Fruit fly (Drosophila melanogaster) whole organism, embryonic: ENCODE results near the gene CG7296.

Experiments
- Abd-B ChIP-seq: fragments of 200-800 bp; sonication (Bioruptor generic); optimal IDR thresholded peaks from 2 replicates; lab custom pipeline; 2018; ENCODE audit warnings: missing biosample characterization, mild to moderate bottlenecking, missing genetic modification characterization, moderate library complexity
- Ada2b ChIP-seq: fragments of 200-800 bp; sonication (Bioruptor generic); IDR thresholded peaks from 2 replicates; pipeline ENCODE4 v1.3.6; 2022; ENCODE audit warnings: missing biosample characterization, missing genetic modification characterization
- Antp ChIP-seq: fragments of 200-800 bp; sonication (Bioruptor generic); optimal IDR thresholded peaks from 3 replicates; lab custom pipeline; 2016; ENCODE audit warnings: missing biosample characterization, missing genetic modification characterization
- CG10267 ChIP-seq: fragments of 200-800 bp; sonication (Bioruptor generic); optimal IDR thresholded peaks from 2 replicates; lab custom pipeline; 2018; ENCODE audit warnings: missing biosample characterization, mild to moderate bottlenecking, missing genetic modification characterization, moderate library complexity
- CG10654 ChIP-seq: fragments of 200-800 bp; sonication (Bioruptor generic); optimal IDR thresholded peaks from 2 replicates; lab custom pipeline; 2016; ENCODE audit warnings: missing biosample characterization, missing genetic modification characterization
- CG10959 ChIP-seq: fragments of 200-800 bp; sonication (Bioruptor generic); IDR thresholded peaks from 2 replicates; pipeline ENCODE4 v1.3.6; 2022; ENCODE audit warnings: missing biosample characterization, missing genetic modification characterization
- CG11456 ChIP-seq: fragments of 200-800 bp; sonication (Bioruptor generic); IDR thresholded peaks from 3 replicates; pipeline ENCODE4 v1.3.6; 2022; ENCODE audit warnings: missing biosample characterization, missing genetic modification characterization
- CG12104 ChIP-seq: fragments of 200-800 bp; sonication (Bioruptor generic); optimal IDR thresholded peaks from 3 replicates; lab custom pipeline; 2016; ENCODE audit warnings: missing biosample characterization, missing genetic modification characterization
- CG12659 ChIP-seq: fragments of 200-800 bp; sonication (Bioruptor generic); optimal IDR thresholded peaks from 3 replicates; lab custom pipeline; 2017; ENCODE audit warnings: mild to moderate bottlenecking, missing biosample characterization, missing genetic modification reagents, missing genetic modification characterization
- CG13287 ChIP-seq: fragments of 200-800 bp; sonication (Bioruptor generic); IDR thresholded peaks from 2 replicates; pipeline ENCODE4 v1.3.6; 2022; ENCODE audit warnings: missing biosample characterization, missing genetic modification characterization; ENCODE audit not compliant: partially characterized antibody
- CG14965 ChIP-seq: fragments of 200-800 bp; sonication (Bioruptor generic); optimal IDR thresholded peaks from 2 replicates; lab custom pipeline; 2016; ENCODE audit warnings: missing biosample characterization, missing genetic modification characterization, borderline replicate concordance
- CG15011 ChIP-seq: fragments of 200-800 bp; sonication (Bioruptor generic); optimal IDR thresholded peaks from 3 replicates; lab custom pipeline; 2018; ENCODE audit warnings: missing biosample characterization, mild to moderate bottlenecking, missing genetic modification characterization
- CG30020 ChIP-seq: fragments of 200-800 bp; optimal IDR thresholded peaks from 2 replicates; lab custom pipeline; 2019; ENCODE audit warnings: missing biosample characterization, mild to moderate bottlenecking, missing genetic modification characterization, moderate library complexity
- CG43689 ChIP-seq: fragments of 200-800 bp; sonication (Bioruptor generic); IDR thresholded peaks from 2 replicates; pipeline ENCODE4 v1.3.6; 2022; ENCODE audit warnings: missing biosample characterization, missing genetic modification characterization
- CG6654 ChIP-seq: fragments of 200-800 bp; sonication (Bioruptor generic); optimal IDR thresholded peaks from 2 replicates; lab custom pipeline; 2017; ENCODE audit warnings: missing biosample characterization, mild to moderate bottlenecking, missing genetic modification characterization
- CG6683 ChIP-seq: fragments of 200-800 bp; sonication (Bioruptor generic); optimal IDR thresholded peaks from 2 replicates; lab custom pipeline; 2017; ENCODE audit warnings: missing biosample characterization, mild to moderate bottlenecking, missing genetic modification characterization, missing genetic modification reagents
- CG6854 ChIP-seq: fragments of 200-800 bp; sonication (Bioruptor generic); optimal IDR thresholded peaks from 3 replicates; lab custom pipeline; 2017; ENCODE audit warnings: missing biosample characterization, mild to moderate bottlenecking, missing genetic modification characterization
- CG8388 ChIP-seq: fragments of 200-800 bp; sonication (Bioruptor generic); optimal IDR thresholded peaks from 2 replicates; lab custom pipeline; 2019; ENCODE audit warnings: missing biosample characterization, mild to moderate bottlenecking, missing genetic modification characterization, moderate library complexity
- Camta ChIP-seq: fragments of 200-800 bp; sonication (Bioruptor generic); optimal IDR thresholded peaks from 2 replicates; lab custom pipeline; 2016; ENCODE audit warnings: missing biosample characterization, missing genetic modification characterization
- Dref ChIP-seq: fragments of 200-800 bp; sonication (Bioruptor generic); IDR thresholded peaks from 2 replicates; pipeline ENCODE4 v1.3.6; 2022; ENCODE audit warnings: missing biosample characterization, missing genetic modification characterization
- Ets65A ChIP-seq: fragments of 200-800 bp; sonication (Bioruptor generic); peaks from one replicate; lab custom pipeline; 2016; ENCODE audit warnings: missing biosample characterization, missing genetic modification characterization
- H2.0 ChIP-seq: fragments of 200-800 bp; sonication (Bioruptor generic); IDR thresholded peaks from 2 replicates; pipeline ENCODE4 v1.3.6; 2022; ENCODE audit warnings: missing biosample characterization, missing genetic modification characterization
- HLHmδ ChIP-seq: fragments of 200-800 bp; sonication (Bioruptor generic); optimal IDR thresholded peaks from 2 replicates; lab custom pipeline; 2018; ENCODE audit warnings: missing biosample characterization, mild to moderate bottlenecking, missing genetic modification characterization, moderate library complexity
- Kr ChIP-seq: fragments of 200-800 bp; sonication (Bioruptor generic); optimal IDR thresholded peaks from 2 replicates; lab custom pipeline; 2017; ENCODE audit warnings: missing biosample characterization, mild to moderate bottlenecking, missing genetic modification characterization
- Mad ChIP-seq: fragments of 200-800 bp; sonication (Bioruptor generic); optimal IDR thresholded peaks from 2 replicates; lab custom pipeline; 2016; ENCODE audit warnings: missing biosample characterization, missing genetic modification characterization
- Myb ChIP-seq: fragments of 200-800 bp; sonication (Bioruptor generic); optimal IDR thresholded peaks from 2 replicates; lab custom pipeline; 2016; ENCODE audit warnings: missing biosample characterization, missing genetic modification characterization
- NFAT ChIP-seq: fragments of 200-800 bp; sonication (Bioruptor generic); IDR thresholded peaks from 2 replicates; pipeline ENCODE4 v1.3.6; 2022; ENCODE audit warnings: missing biosample characterization, missing genetic modification characterization
- Sin3A ChIP-seq: fragments of >200 bp; optimal IDR thresholded peaks from 2 replicates; lab custom pipeline; 2018
- Sox102F ChIP-seq: fragments of 200-800 bp; sonication (Bioruptor generic); optimal IDR thresholded peaks from 2 replicates; lab custom pipeline; 2018; ENCODE audit warnings: missing biosample characterization, mild to moderate bottlenecking, missing genetic modification characterization, moderate library complexity
- Stat92E ChIP-seq, 3 experiments: fragments of >200 bp in 2 of 3; fragments of 200-800 bp in 1 of 3; sonication (Bioruptor generic) in 1 of 3; optimal IDR thresholded peaks; 2 replicates each; lab custom pipeline; 2017 to 2019; ENCODE audit warnings: missing biosample characterization in 3 of 3, missing genetic modification characterization in 3 of 3, mild to moderate bottlenecking in 1 of 3, moderate library complexity in 1 of 3
- Taf1 ChIP-seq: fragments of 200-800 bp; sonication (Bioruptor generic); IDR thresholded peaks from 2 replicates; pipeline ENCODE4 v1.3.6; 2022; ENCODE audit warnings: missing biosample characterization, missing genetic modification characterization
- Xbp1 ChIP-seq: fragments of 200-800 bp; sonication (Bioruptor generic); optimal IDR thresholded peaks from 3 replicates; lab custom pipeline; 2016; ENCODE audit warnings: missing biosample characterization, mild to moderate bottlenecking, missing genetic modification characterization
- aop ChIP-seq: fragments of 200-800 bp; sonication (Bioruptor generic); IDR thresholded peaks from 2 replicates; pipeline ENCODE4 v1.3.6; 2022; ENCODE audit warnings: missing biosample characterization, missing genetic modification characterization
- caup ChIP-seq: fragments of 200-800 bp; sonication (Bioruptor generic); optimal IDR thresholded peaks from 3 replicates; lab custom pipeline; 2017; ENCODE audit warnings: missing biosample characterization, mild to moderate bottlenecking, missing genetic modification characterization, moderate library complexity; ENCODE audit not compliant: severe bottlenecking
- emc ChIP-seq: fragments of 200-800 bp; sonication (Bioruptor generic); optimal IDR thresholded peaks from 2 replicates; lab custom pipeline; 2016; ENCODE audit warnings: missing biosample characterization, missing genetic modification characterization
- gcm ChIP-seq: fragments of 200-800 bp; sonication (Bioruptor generic); optimal IDR thresholded peaks from 2 replicates; lab custom pipeline; 2019; ENCODE audit warnings: missing biosample characterization, mild to moderate bottlenecking, missing genetic modification characterization, moderate library complexity
- gcm2 ChIP-seq: fragments of 200-800 bp; sonication (Bioruptor generic); optimal IDR thresholded peaks from 2 replicates; lab custom pipeline; 2016; ENCODE audit warnings: missing biosample characterization, missing genetic modification characterization
- gro ChIP-seq: fragments of 200-800 bp; sonication (Bioruptor generic); optimal IDR thresholded peaks from 2 replicates; lab custom pipeline; 2016; ENCODE audit warnings: missing biosample characterization, missing genetic modification characterization
- hbn ChIP-seq: fragments of 200-800 bp; sonication (Bioruptor generic); IDR thresholded peaks from 2 replicates; pipeline ENCODE4 v1.3.6; 2022; ENCODE audit warnings: missing biosample characterization, missing genetic modification characterization; ENCODE audit not compliant: partially characterized antibody
- hkb ChIP-seq, 2 experiments: fragments of 200-800 bp in 1 of 2; fragments of >200 bp in 1 of 2; sonication (Bioruptor generic) in 1 of 2; IDR thresholded peaks in 1 of 2; optimal IDR thresholded peaks in 1 of 2; 2 replicates each; pipeline versions ENCODE4 v1.3.6 to Lab custom; 2017 to 2022; ENCODE audit warnings: missing biosample characterization in 1 of 2, missing genetic modification characterization in 1 of 2
- inv ChIP-seq: fragments of 200-800 bp; sonication (Bioruptor generic); IDR thresholded peaks from 2 replicates; pipeline ENCODE4 v1.3.6; 2022; ENCODE audit warnings: missing biosample characterization, missing genetic modification characterization; ENCODE audit not compliant: partially characterized antibody
- kay ChIP-seq: fragments of 200-800 bp; sonication (Bioruptor generic); optimal IDR thresholded peaks from 2 replicates; lab custom pipeline; 2016; ENCODE audit warnings: missing biosample characterization, missing genetic modification characterization
- nerfin-1 ChIP-seq: fragments of 200-800 bp; sonication (Bioruptor generic); optimal IDR thresholded peaks from 3 replicates; lab custom pipeline; 2019; ENCODE audit warnings: missing biosample characterization, mild to moderate bottlenecking, missing genetic modification characterization, moderate library complexity
- org-1 ChIP-seq: fragments of 200-800 bp; sonication (Bioruptor generic); optimal IDR thresholded peaks from 2 replicates; lab custom pipeline; 2017; ENCODE audit warnings: missing biosample characterization, missing genetic modification characterization
- prd ChIP-seq, 3 experiments: fragments of >200 bp in 2 of 3; fragments of 200-800 bp in 1 of 3; sonication (Bioruptor generic) in 1 of 3; optimal IDR thresholded peaks in 2 of 3; IDR thresholded peaks in 1 of 3; 2 replicates in 2 of 3; 3 replicates in 1 of 3; pipeline versions ENCODE4 v1.3.6 to Lab custom; 2017 to 2022; ENCODE audit warnings: missing biosample characterization in 1 of 3, missing genetic modification characterization in 1 of 3
- pros ChIP-seq: fragments of 200-800 bp; sonication (Bioruptor generic); optimal IDR thresholded peaks from 3 replicates; lab custom pipeline; 2019; ENCODE audit warnings: missing biosample characterization, mild to moderate bottlenecking, missing genetic modification characterization, moderate library complexity
- repo ChIP-seq: fragments of 200-800 bp; sonication (Bioruptor generic); optimal IDR thresholded peaks from 2 replicates; lab custom pipeline; 2016; ENCODE audit warnings: missing biosample characterization, missing genetic modification characterization
- row ChIP-seq: fragments of 200-800 bp; sonication (Bioruptor generic); IDR thresholded peaks from 3 replicates; pipeline ENCODE4 v1.3.6; 2022; ENCODE audit warnings: missing biosample characterization, missing genetic modification characterization
- seq ChIP-seq: fragments of 200-800 bp; sonication (Bioruptor generic); IDR thresholded peaks from 2 replicates; pipeline ENCODE4 v1.3.6; 2022; ENCODE audit warnings: missing biosample characterization, missing genetic modification characterization
- trem ChIP-seq: fragments of 200-800 bp; optimal IDR thresholded peaks from 3 replicates; lab custom pipeline; 2019; ENCODE audit warnings: missing biosample characterization, mild to moderate bottlenecking, missing genetic modification characterization, moderate library complexity

The CG7296 gene

dm6 chr2L:10703281-10703680 is 16.4 kb upstream of the CG7296 start, which contains the start of gene CG6415 (continued):
- peak; percentile 76 for TF ChIP-seq Xbp1 (GFP tag; lab: Kevin White, UChicago)
- TF ChIP-seq repo (GFP tag; lab: Kevin White, UChicago) = peak; percentile 66
- TF ChIP-seq kay = peak; percentile 11
- no peak for TF ChIP-seq CG13287 (GFP tag; lab: Robert Waterston, UW)
- TF ChIP-seq CG6683 (GFP tag; lab: Kevin White, UChicago) = no peak
- peak; percentile 47 for TF ChIP-seq CG6854 (GFP tag; lab: Kevin White, UChicago)
- no peak for TF ChIP-seq gcm
- TF ChIP-seq emc (GFP tag; lab: Kevin White, UChicago) = no peak
- TF ChIP-seq Ets65A (GFP tag; lab: Kevin White, UChicago) = no peak
- TF ChIP-seq CG12659 (GFP tag; lab: Kevin White, UChicago) = peak; percentile 61
- TF ChIP-seq CG14965 (GFP tag; lab: Kevin White, UChicago) = peak; percentile 42
- TF ChIP-seq gro (GFP tag; lab: Kevin White, UChicago) = peak; percentile 47
- TF ChIP-seq CG10267 (tag; lab: Kevin White, UChicago) = peak; percentile 65
- TF ChIP-seq Stat92E (GFP tag; optimal IDR thresholded peaks at IDR 0.05; lab: Kevin White, UChicago) = no peak
- no peak for TF ChIP-seq prd (optimal IDR thresholded peaks at IDR 0.05; lab: Kevin White, UChicago)
- TF ChIP-seq prd (GFP tag; IDR thresholded peaks at IDR 0.05; lab: Robert Waterston, UW) = peak; percentile 89
- TF ChIP-seq caup (GFP tag; lab: Kevin White, UChicago) = peak; percentile 57
- TF ChIP-seq Abd-B = peak; percentile 48
- peak; percentile 17; the same call in 1 of the 2 replicates for TF ChIP-seq Taf1
- peak; percentile 72 for TF ChIP-seq CG8388 (GFP tag; lab: Kevin White, UChicago)
- TF ChIP-seq CG10959 (GFP tag; lab: Robert Waterston, UW) = peak; percentile 38; the same call in 1 of the 2 replicates
- no peak for TF ChIP-seq nerfin-1
- peak; percentile 46 for TF ChIP-seq CG15011 (GFP tag; lab: Kevin White, UChicago)
- peak; percentile 64 for TF ChIP-seq Camta (GFP tag; lab: Kevin White, UChicago)
- peak; percentile 78 for TF ChIP-seq CG11456
- TF ChIP-seq CG30020 (tag; lab: Kevin White, UChicago) = no peak
- no peak for TF ChIP-seq Kr
- no peak for TF ChIP-seq hkb (optimal IDR thresholded peaks at IDR 0.05; lab: Kevin White, UChicago)
- peak; percentile 65 for TF ChIP-seq hkb (GFP tag; IDR thresholded peaks at IDR 0.05; lab: Robert Waterston, UW)
- peak; percentile 77 for TF ChIP-seq H2.0 (GFP tag; lab: Robert Waterston, UW)
- TF ChIP-seq Antp (GFP tag; lab: Kevin White, UChicago) = peak; percentile 56
- TF ChIP-seq CG10654 (GFP tag; lab: Kevin White, UChicago) = peak; percentile 57
- TF ChIP-seq Mad (GFP tag; lab: Kevin White, UChicago) = peak; percentile 33
- no peak for TF ChIP-seq hbn (GFP tag; lab: Robert Waterston, UW)
- TF ChIP-seq inv (GFP tag; lab: Robert Waterston, UW) = no peak
- 0 out of 2 replicates have a peak, but pooled peaks have one; percentile 38 for TF ChIP-seq aop
- no peak for TF ChIP-seq gcm2 (GFP tag; lab: Kevin White, UChicago)
- TF ChIP-seq row (GFP tag; lab: Robert Waterston, UW) = peak; percentile 85
- peak; percentile 55 for TF ChIP-seq trem (tag; lab: Kevin White, UChicago)
- TF ChIP-seq Sox102F (GFP tag; lab: Kevin White, UChicago) = peak; percentile 70
- no peak for TF ChIP-seq Dref
- no peak for TF ChIP-seq pros
- TF ChIP-seq CG12104 (GFP tag; lab: Kevin White, UChicago) = peak; percentile 54
- TF ChIP-seq org-1 (GFP tag; lab: Kevin White, UChicago) = peak; percentile 55
- peak; percentile 39; the same call in 1 of the 2 replicates for TF ChIP-seq NFAT (GFP tag; lab: Robert Waterston, UW)
- TF ChIP-seq CG6654 (GFP tag; lab: Kevin White, UChicago) = peak; percentile 31
- no peak for TF ChIP-seq CG43689
- TF ChIP-seq seq = peak; percentile 73
- no peak for TF ChIP-seq Sin3A (lab: Kevin White, UChicago)
- TF ChIP-seq Myb (GFP tag; lab: Kevin White, UChicago) = peak; percentile 45
- no peak for TF ChIP-seq HLHmδ
- peak; percentile 46; the same call in 1 of the 2 replicates for TF ChIP-seq Ada2b (GFP tag; lab: Robert Waterston, UW)
